Fruit fly (Drosophila melanogaster) whole organism, prepupa: ENCODE results near the gene RIOK1.

Experiments used
- Blimp-1 ChIP-seq: fragments of 200-800 bp; sonication (Bioruptor generic); optimal IDR thresholded peaks from 3 replicates; lab custom pipeline; 2017; ENCODE audit warnings: missing biosample characterization, missing genetic modification characterization, mild to moderate bottlenecking, moderate library complexity, missing genetic modification reagents
- CG10631 ChIP-seq: fragments of 200-800 bp; sonication (Bioruptor generic); optimal IDR thresholded peaks from 2 replicates; lab custom pipeline; 2016; ENCODE audit warnings: missing biosample characterization, missing genetic modification characterization
- CG10669 ChIP-seq: fragments of 200-800 bp; sonication (Bioruptor generic); optimal IDR thresholded peaks from 3 replicates; lab custom pipeline; 2018; ENCODE audit warnings: missing biosample characterization, mild to moderate bottlenecking, missing genetic modification characterization, moderate library complexity
- CG11762 ChIP-seq: fragments of 200-800 bp; sonication (Bioruptor generic); optimal IDR thresholded peaks from 3 replicates; lab custom pipeline; 2016; ENCODE audit warnings: missing biosample characterization, missing genetic modification characterization; ENCODE audit not compliant: insufficient read depth
- CG11902 ChIP-seq: fragments of 200-800 bp; sonication (Bioruptor generic); optimal IDR thresholded peaks from 3 replicates; lab custom pipeline; 2016; ENCODE audit warnings: missing biosample characterization, missing genetic modification characterization
- CG15336 ChIP-seq: fragments of 200-800 bp; sonication (Bioruptor generic); IDR thresholded peaks from 2 replicates; pipeline ENCODE4 v1.3.6; 2022; ENCODE audit warnings: missing biosample characterization, missing genetic modification characterization
- CG1621 ChIP-seq: fragments of 200-800 bp; sonication (Bioruptor generic); optimal IDR thresholded peaks from 3 replicates; lab custom pipeline; 2018; ENCODE audit warnings: missing biosample characterization, mild to moderate bottlenecking, missing genetic modification characterization
- CG16779 ChIP-seq: fragments of 200-800 bp; sonication (Bioruptor generic); optimal IDR thresholded peaks from 3 replicates; lab custom pipeline; 2017; ENCODE audit warnings: missing biosample characterization, mild to moderate bottlenecking, missing genetic modification characterization
- CG3032 ChIP-seq: fragments of 200-800 bp; optimal IDR thresholded peaks from 2 replicates; lab custom pipeline; 2019; ENCODE audit warnings: missing biosample characterization, mild to moderate bottlenecking, missing genetic modification characterization, moderate library complexity
- CG31627 ChIP-seq: fragments of 200-800 bp; sonication (Bioruptor generic); optimal IDR thresholded peaks from 3 replicates; lab custom pipeline; 2016; ENCODE audit warnings: missing biosample characterization, missing genetic modification characterization
- CG32006 ChIP-seq: fragments of 200-800 bp; sonication (Bioruptor generic); optimal IDR thresholded peaks from 3 replicates; lab custom pipeline; 2017; ENCODE audit warnings: missing biosample characterization, mild to moderate bottlenecking, missing genetic modification characterization
- CG34406 ChIP-seq: fragments of 200-800 bp; sonication (Bioruptor generic); optimal IDR thresholded peaks from 3 replicates; lab custom pipeline; 2016; ENCODE audit warnings: missing biosample characterization, missing genetic modification characterization
- CG3919 ChIP-seq: fragments of 200-800 bp; sonication (Bioruptor generic); optimal IDR thresholded peaks from 3 replicates; lab custom pipeline; 2016; ENCODE audit warnings: missing biosample characterization, missing genetic modification characterization
- CG4318 ChIP-seq: fragments of 200-800 bp; sonication (Bioruptor generic); optimal IDR thresholded peaks from 3 replicates; lab custom pipeline; 2017; ENCODE audit warnings: missing biosample characterization, mild to moderate bottlenecking, missing genetic modification characterization
- CG6163 ChIP-seq: fragments of 200-800 bp; sonication (Bioruptor generic); IDR thresholded peaks from 3 replicates; pipeline ENCODE4 v1.3.6; 2022; ENCODE audit warnings: missing biosample characterization, missing genetic modification characterization
- CG6276 ChIP-seq: fragments of 200-800 bp; sonication (Bioruptor generic); optimal IDR thresholded peaks from 2 replicates; lab custom pipeline; 2017; ENCODE audit warnings: missing biosample characterization, mild to moderate bottlenecking, missing genetic modification characterization
- CG6792 ChIP-seq: fragments of 200-800 bp; sonication (Bioruptor generic); optimal IDR thresholded peaks from 3 replicates; lab custom pipeline; 2016; ENCODE audit warnings: missing biosample characterization, missing genetic modification characterization
- CG6808 ChIP-seq: fragments of 200-800 bp; sonication (Bioruptor generic); optimal IDR thresholded peaks from 3 replicates; lab custom pipeline; 2017; ENCODE audit warnings: missing biosample characterization, missing genetic modification characterization, mild to moderate bottlenecking, moderate library complexity, missing genetic modification reagents
- CG8119 ChIP-seq: fragments of 200-800 bp; sonication (Bioruptor generic); IDR thresholded peaks from 3 replicates; pipeline ENCODE4 v1.3.6; 2022; ENCODE audit warnings: missing biosample characterization, missing genetic modification characterization
- CG8319 ChIP-seq: fragments of 200-800 bp; sonication (Bioruptor generic); optimal IDR thresholded peaks from 3 replicates; lab custom pipeline; 2016; ENCODE audit warnings: missing biosample characterization, missing genetic modification characterization
- CG9139 ChIP-seq: fragments of 200-800 bp; sonication (Bioruptor generic); optimal IDR thresholded peaks from 3 replicates; lab custom pipeline; 2017; ENCODE audit warnings: missing biosample characterization, mild to moderate bottlenecking, missing genetic modification characterization
- Eip75B ChIP-seq: fragments of 200-800 bp; sonication (Bioruptor generic); optimal IDR thresholded peaks from 3 replicates; lab custom pipeline; 2016; ENCODE audit warnings: missing biosample characterization, missing genetic modification characterization
- Eip78C ChIP-seq: fragments of 200-800 bp; sonication (Bioruptor generic); peaks from one replicate; lab custom pipeline; 2016; ENCODE audit warnings: missing biosample characterization, missing genetic modification characterization
- Eip93F ChIP-seq: fragments of 200-800 bp; sonication (Bioruptor generic); optimal IDR thresholded peaks from 2 replicates; lab custom pipeline; 2016; ENCODE audit warnings: missing biosample characterization, mild to moderate bottlenecking, missing genetic modification characterization
- Ets21C ChIP-seq: fragments of 200-800 bp; sonication (Bioruptor generic); optimal IDR thresholded peaks from 3 replicates; lab custom pipeline; 2016; ENCODE audit warnings: missing biosample characterization, missing genetic modification characterization
- Gug ChIP-seq: fragments of 200-800 bp; sonication (Bioruptor generic); IDR thresholded peaks from 2 replicates; pipeline ENCODE4 v1.3.6; 2022; ENCODE audit warnings: missing biosample characterization, missing genetic modification characterization
- Hr38 ChIP-seq: sonication (Bioruptor generic); optimal IDR thresholded peaks from 2 replicates; lab custom pipeline; 2016; ENCODE audit warnings: missing biosample characterization, missing genetic modification characterization
- Hr39 ChIP-seq: fragments of 200-800 bp; sonication (Bioruptor generic); optimal IDR thresholded peaks from 2 replicates; lab custom pipeline; 2016; ENCODE audit warnings: missing biosample characterization, missing genetic modification characterization
- Hr4 ChIP-seq: fragments of 200-800 bp; sonication (Bioruptor generic); optimal IDR thresholded peaks from 3 replicates; lab custom pipeline; 2016; ENCODE audit warnings: missing biosample characterization, missing genetic modification characterization
- Lpt ChIP-seq: fragments of 200-800 bp; sonication (Bioruptor generic); optimal IDR thresholded peaks from 3 replicates; lab custom pipeline; 2016; ENCODE audit warnings: missing biosample characterization, missing genetic modification characterization
- Met ChIP-seq: fragments of 200-800 bp; sonication (Bioruptor generic); optimal IDR thresholded peaks from 3 replicates; lab custom pipeline; 2016; ENCODE audit warnings: missing biosample characterization, missing genetic modification characterization
- OdsH ChIP-seq: fragments of 200-800 bp; sonication (Bioruptor generic); optimal IDR thresholded peaks from 3 replicates; lab custom pipeline; 2016; ENCODE audit warnings: missing biosample characterization, missing genetic modification characterization
- Smox ChIP-seq: fragments of 200-800 bp; sonication (Bioruptor generic); optimal IDR thresholded peaks from 3 replicates; lab custom pipeline; 2016; ENCODE audit warnings: missing biosample characterization, missing genetic modification characterization
- Sox14 ChIP-seq: fragments of 200-800 bp; sonication (Bioruptor generic); optimal IDR thresholded peaks from 3 replicates; lab custom pipeline; 2016; ENCODE audit warnings: missing biosample characterization, missing genetic modification characterization
- Sox15 ChIP-seq: fragments of 200-800 bp; sonication (Bioruptor generic); optimal IDR thresholded peaks from 3 replicates; lab custom pipeline; 2016; ENCODE audit warnings: missing biosample characterization, missing genetic modification characterization
- acj6 ChIP-seq: fragments of 200-800 bp; sonication (Bioruptor generic); optimal IDR thresholded peaks from 3 replicates; lab custom pipeline; 2016; ENCODE audit warnings: missing biosample characterization, missing genetic modification characterization
- cyc ChIP-seq: fragments of 200-800 bp; sonication (Bioruptor generic); optimal IDR thresholded peaks from 3 replicates; lab custom pipeline; 2016; ENCODE audit warnings: missing biosample characterization, missing genetic modification characterization
- eg ChIP-seq: fragments of 200-800 bp; sonication (Bioruptor generic); IDR thresholded peaks from 3 replicates; pipeline ENCODE4 v1.3.6; 2022; ENCODE audit warnings: missing biosample characterization, missing genetic modification characterization
- esn ChIP-seq: fragments of 200-800 bp; sonication (Bioruptor generic); optimal IDR thresholded peaks from 2 replicates; lab custom pipeline; 2016; ENCODE audit warnings: missing biosample characterization, mild to moderate bottlenecking, missing genetic modification characterization, moderate library complexity
- fd59A ChIP-seq: fragments of 200-800 bp; sonication (Bioruptor generic); optimal IDR thresholded peaks from 2 replicates; lab custom pipeline; 2017; ENCODE audit warnings: missing biosample characterization, mild to moderate bottlenecking, missing genetic modification characterization, missing genetic modification reagents
- fd85E ChIP-seq: fragments of 200-800 bp; sonication (Bioruptor generic); optimal IDR thresholded peaks from 3 replicates; lab custom pipeline; 2016; ENCODE audit warnings: missing biosample characterization, missing genetic modification characterization
- fkh ChIP-seq: fragments of 200-800 bp; sonication (Bioruptor generic); optimal IDR thresholded peaks from 3 replicates; lab custom pipeline; 2017; ENCODE audit warnings: missing biosample characterization, mild to moderate bottlenecking, missing genetic modification characterization, moderate library complexity
- lz ChIP-seq: fragments of 200-800 bp; sonication (Bioruptor generic); optimal IDR thresholded peaks from 3 replicates; lab custom pipeline; 2016; ENCODE audit warnings: missing biosample characterization, missing genetic modification characterization
- net ChIP-seq: fragments of 200-800 bp; sonication (Bioruptor generic); optimal IDR thresholded peaks from 3 replicates; lab custom pipeline; 2016; ENCODE audit warnings: missing biosample characterization, missing genetic modification characterization
- salr ChIP-seq, 2 experiments: fragments of 200-800 bp; sonication (Bioruptor generic); optimal IDR thresholded peaks; 3 replicates each; lab custom pipeline; 2016 to 2018; ENCODE audit warnings: missing biosample characterization in 2 of 2, missing genetic modification characterization in 2 of 2, mild to moderate bottlenecking in 1 of 2
- spab ChIP-seq: fragments of 200-800 bp; sonication (Bioruptor generic); optimal IDR thresholded peaks from 2 replicates; lab custom pipeline; 2017; ENCODE audit warnings: missing biosample characterization, mild to moderate bottlenecking, missing genetic modification characterization, missing genetic modification reagents
- ss ChIP-seq, 2 experiments: fragments of 200-800 bp; sonication (Bioruptor generic); optimal IDR thresholded peaks; 2 replicates in 1 of 2; 3 replicates in 1 of 2; lab custom pipeline; 2017 to 2018; ENCODE audit warnings: mild to moderate bottlenecking in 2 of 2, missing biosample characterization in 2 of 2, missing genetic modification characterization in 2 of 2, moderate library complexity in 1 of 2
- svp ChIP-seq: fragments of 200-800 bp; sonication (Bioruptor generic); peaks from one replicate; lab custom pipeline; 2016; ENCODE audit warnings: missing biosample characterization, missing genetic modification characterization
- topi ChIP-seq: fragments of 200-800 bp; sonication (Bioruptor generic); optimal IDR thresholded peaks from 3 replicates; lab custom pipeline; 2016; ENCODE audit warnings: missing biosample characterization, missing genetic modification characterization
- vri ChIP-seq: fragments of 200-800 bp; sonication (Bioruptor generic); optimal IDR thresholded peaks from 3 replicates; lab custom pipeline; 2016; ENCODE audit warnings: missing biosample characterization, mild to moderate bottlenecking, missing genetic modification characterization

RIOK1 gene

dm6 chr3L:11696294-11697116, 48.2 kb upstream of the RIOK1 start, which contains the start of gene Dph1:
Gene Dph1 (minus strand): TSS chr3L:11696963.
- TF ChIP-seq esn (GFP tag; lab: Kevin White, UChicago) (peak; percentile 94), CG8119 (peak; percentile 93), Hr39 (GFP tag; lab: Kevin White, UChicago) (peak; percentile 89), Lpt (GFP tag; lab: Kevin White, UChicago) (peak; percentile 90), CG31627 (peak; percentile 90), Ets21C (GFP tag; lab: Kevin White, UChicago) (peak; percentile 83), fd59A (peak; percentile 81), topi (peak; percentile 93), salr (GFP tag; optimal IDR thresholded peaks at IDR 0.05; lab: Kevin White, UChicago) (peak; percentile 86 to 87), CG9139 (peak; percentile 92), CG1621 (tag; lab: Kevin White, UChicago) (peak; percentile 93), CG16779 (peak; percentile 90), CG4318 (GFP tag; lab: Kevin White, UChicago) (peak; percentile 89), lz (peak; percentile 92), fkh (peak; percentile 90), CG6276 (GFP tag; lab: Kevin White, UChicago) (peak; percentile 95), Met (GFP tag; lab: Kevin White, UChicago) (peak; percentile 94), CG6163 (peak; percentile 96), CG11902 (GFP tag; lab: Kevin White, UChicago) (peak; percentile 86), CG15336 (GFP tag; lab: Robert Waterston, UW) (peak; percentile 95), CG32006 (peak; percentile 94), net (peak; percentile 94), Hr4 (GFP tag; lab: Kevin White, UChicago) (peak; percentile 92), Eip93F (GFP tag; lab: Kevin White, UChicago) (peak; percentile 19), Blimp-1 (GFP tag; lab: Kevin White, UChicago) (peak; percentile 65), Smox (GFP tag; lab: Kevin White, UChicago) (peak; percentile 90), acj6 (GFP tag; lab: Kevin White, UChicago) (peak; percentile 90), ss (GFP tag; optimal IDR thresholded peaks at IDR 0.05; lab: Kevin White, UChicago) (peak; percentile 94 to 96), CG6808 (peak; percentile 88), cyc (peak; percentile 86), Gug (GFP tag; lab: Robert Waterston, UW) (peak; percentile 90), Hr38 (GFP tag; lab: Kevin White, UChicago) (no peak), CG8319 (GFP tag; lab: Kevin White, UChicago) (peak; percentile 65), OdsH (GFP tag; lab: Kevin White, UChicago) (peak; percentile 92), Sox14 (GFP tag; lab: Kevin White, UChicago) (peak; percentile 93), svp (GFP tag; lab: Kevin White, UChicago) (peak; percentile 97), eg (peak; percentile 97), vri (GFP tag; lab: Kevin White, UChicago) (peak; percentile 95), Eip75B (GFP tag; lab: Kevin White, UChicago) (peak; percentile 91), CG3032 (peak; percentile 87), spab (GFP tag; lab: Kevin White, UChicago) (peak; percentile 83), CG34406 (peak; percentile 84), CG11762 (GFP tag; lab: Kevin White, UChicago) (peak; percentile 91), CG10669 (GFP tag; lab: Kevin White, UChicago) (peak; percentile 92), Sox15 (GFP tag; lab: Kevin White, UChicago) (peak; percentile 85), CG6792 (GFP tag; lab: Kevin White, UChicago) (peak; percentile 92), CG3919 (GFP tag; lab: Kevin White, UChicago) (peak; percentile 93), Eip78C (GFP tag; lab: Kevin White, UChicago) (peak; percentile 100), fd85E (GFP tag; lab: Kevin White, UChicago) (peak; percentile 88), CG10631 (GFP tag; lab: Kevin White, UChicago) (peak; percentile 85)
